Worm (Caenorhabditis elegans): ENCODE measurements around the gene K02F3.9.

DNA sequence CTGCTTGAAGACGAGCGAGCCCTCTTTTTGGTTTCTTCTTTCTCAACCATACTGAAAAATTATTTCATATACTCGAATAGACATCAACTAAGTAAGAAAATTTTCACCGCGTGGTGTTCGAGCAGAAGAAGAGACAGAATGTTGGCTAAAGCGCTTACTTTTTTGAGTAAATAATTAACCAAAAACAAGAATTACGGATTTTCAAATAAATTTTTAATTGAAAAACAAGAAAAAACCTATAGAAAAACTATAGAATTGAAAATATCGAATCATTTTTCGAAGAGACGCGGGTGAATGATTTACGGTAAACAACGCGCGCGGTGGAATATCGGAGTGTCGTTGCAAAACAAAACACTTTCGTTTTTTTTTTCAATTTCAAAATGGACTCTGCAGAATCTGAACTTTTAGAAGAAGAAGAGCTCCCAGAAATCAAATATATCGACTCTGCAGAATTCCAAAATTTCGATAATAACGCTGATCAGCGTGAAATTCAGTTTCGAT lies 12.7 kb upstream of the K02F3.9 start, which contains the start of the genes rnp-5 and tag-51:
- TF ChIP-seq cog-1 (tag; optimal IDR thresholded peaks at IDR 0.05) (no peak), ztf-23 (GFP tag; IDR thresholded peaks at IDR 0.05) (no peak), flt-1 (GFP tag; IDR thresholded peaks at IDR 0.05) (no peak), tab-1 (GFP tag; IDR thresholded peaks at IDR 0.05) (no peak), med-1 (GFP tag; optimal IDR thresholded peaks at IDR 0.05; ENCODE audit: insufficient read depth) (no peak), ref-1 (GFP tag; conservative IDR thresholded peaks at IDR 0.05) (no peak), klf-2 (GFP tag; conservative IDR thresholded peaks at IDR 0.05) (no peak), T22C8.4 (GFP tag; IDR thresholded peaks at IDR 0.05) (no peak), ztf-29 (GFP tag; IDR thresholded peaks at IDR 0.05) (no peak)

Measured in whole organism, midembryonic.